Fruit fly (Drosophila melanogaster) whole organism, embryonic: ENCODE results near the gene Arp2.

Experiments used
- CG10147 ChIP-seq: fragments of 200-800 bp; sonication (Bioruptor generic); optimal IDR thresholded peaks from 2 replicates; lab custom pipeline; 2019; ENCODE audit warnings: missing biosample characterization, mild to moderate bottlenecking, missing genetic modification characterization, moderate library complexity
- CG11093 ChIP-seq: fragments of 200-800 bp; sonication (Bioruptor generic); IDR thresholded peaks from 3 replicates; pipeline ENCODE4 v1.3.6; 2022; ENCODE audit warnings: missing biosample characterization, missing genetic modification characterization
- CG11398 ChIP-seq: fragments of 200-800 bp; sonication (Bioruptor generic); optimal IDR thresholded peaks from 2 replicates; lab custom pipeline; 2016; ENCODE audit warnings: missing biosample characterization, missing genetic modification characterization
- CG11696 ChIP-seq: fragments of 200-800 bp; sonication (Bioruptor generic); IDR thresholded peaks from 2 replicates; pipeline ENCODE4 v1.3.6; 2022; ENCODE audit warnings: missing biosample characterization, missing genetic modification characterization
- CG12219 ChIP-seq: fragments of 200-800 bp; sonication (Bioruptor generic); optimal IDR thresholded peaks from 3 replicates; lab custom pipeline; 2018; ENCODE audit warnings: missing biosample characterization, mild to moderate bottlenecking, missing genetic modification characterization
- CG13296 ChIP-seq: fragments of 200-800 bp; sonication (Bioruptor generic); optimal IDR thresholded peaks from 3 replicates; lab custom pipeline; 2018; ENCODE audit warnings: missing biosample characterization, mild to moderate bottlenecking, missing genetic modification characterization
- CG13775 ChIP-seq: fragments of 200-800 bp; sonication (Bioruptor generic); optimal IDR thresholded peaks from 3 replicates; lab custom pipeline; 2017; ENCODE audit warnings: missing biosample characterization, mild to moderate bottlenecking, missing genetic modification characterization
- CG15073 ChIP-seq: fragments of 200-800 bp; sonication (Bioruptor generic); optimal IDR thresholded peaks from 2 replicates; lab custom pipeline; 2016; ENCODE audit warnings: missing biosample characterization, missing genetic modification characterization
- CG17328 ChIP-seq: fragments of 200-800 bp; sonication (Bioruptor generic); IDR thresholded peaks from 2 replicates; pipeline ENCODE4 v1.3.6; 2022; ENCODE audit warnings: missing biosample characterization, missing genetic modification characterization
- CG17829 ChIP-seq: fragments of 200-800 bp; optimal IDR thresholded peaks from 2 replicates; lab custom pipeline; 2019; ENCODE audit warnings: missing biosample characterization, mild to moderate bottlenecking, missing genetic modification characterization, moderate library complexity
- CG18476 ChIP-seq: fragments of 200-800 bp; sonication (Bioruptor generic); optimal IDR thresholded peaks from 2 replicates; lab custom pipeline; 2016; ENCODE audit warnings: missing biosample characterization, mild to moderate bottlenecking, missing genetic modification characterization
- CG2678 ChIP-seq: fragments of 200-800 bp; sonication (Bioruptor generic); optimal IDR thresholded peaks from 3 replicates; lab custom pipeline; 2019; ENCODE audit warnings: missing biosample characterization, mild to moderate bottlenecking, missing genetic modification characterization, moderate library complexity
- CG32532 ChIP-seq: fragments of 200-800 bp; sonication (Bioruptor generic); IDR thresholded peaks from 2 replicates; pipeline ENCODE4 v1.3.6; 2022; ENCODE audit warnings: missing biosample characterization, missing genetic modification characterization
- CG33213 ChIP-seq: fragments of 200-800 bp; sonication (Bioruptor generic); optimal IDR thresholded peaks from 3 replicates; lab custom pipeline; 2016; ENCODE audit warnings: missing biosample characterization, missing genetic modification characterization
- CG33557 ChIP-seq: fragments of 200-800 bp; sonication (Bioruptor generic); optimal IDR thresholded peaks from 2 replicates; lab custom pipeline; 2019; ENCODE audit warnings: missing biosample characterization, mild to moderate bottlenecking, missing genetic modification characterization, moderate library complexity
- CG3726 ChIP-seq: fragments of 200-800 bp; sonication (Bioruptor generic); IDR thresholded peaks from 3 replicates; pipeline ENCODE4, ENCODE4 v1.3.6; 2022; ENCODE audit warnings: missing biosample characterization, missing genetic modification characterization
- CG4282 ChIP-seq: fragments of 200-800 bp; sonication (Bioruptor generic); optimal IDR thresholded peaks from 2 replicates; lab custom pipeline; 2016; ENCODE audit warnings: missing biosample characterization, missing genetic modification characterization
- CG4820 ChIP-seq: fragments of 200-800 bp; sonication (Bioruptor generic); optimal IDR thresholded peaks from 3 replicates; lab custom pipeline; 2016; ENCODE audit warnings: missing biosample characterization, missing genetic modification characterization
- CG6683 ChIP-seq: fragments of 200-800 bp; sonication (Bioruptor generic); optimal IDR thresholded peaks from 2 replicates; lab custom pipeline; 2017; ENCODE audit warnings: missing biosample characterization, mild to moderate bottlenecking, missing genetic modification characterization, missing genetic modification reagents
- CG8290 ChIP-seq, 3 experiments: fragments of 200-800 bp; sonication (Bioruptor generic); optimal IDR thresholded peaks; 2 replicates each; lab custom pipeline; 2016 to 2019; ENCODE audit warnings: missing biosample characterization in 3 of 3, missing genetic modification characterization in 3 of 3, mild to moderate bottlenecking in 2 of 3, moderate library complexity in 1 of 3
- CrebB ChIP-seq: fragments of 200-800 bp; sonication (Bioruptor generic); optimal IDR thresholded peaks from 3 replicates; lab custom pipeline; 2018; ENCODE audit warnings: missing biosample characterization, mild to moderate bottlenecking, missing genetic modification characterization
- D19B ChIP-seq: fragments of 200-800 bp; sonication (Bioruptor generic); optimal IDR thresholded peaks from 2 replicates; lab custom pipeline; 2017; ENCODE audit warnings: missing biosample characterization, mild to moderate bottlenecking, missing genetic modification characterization
- Doc2 ChIP-seq: fragments of 200-800 bp; sonication (Bioruptor generic); IDR thresholded peaks from 2 replicates; pipeline ENCODE4 v1.3.6; 2022; ENCODE audit warnings: missing biosample characterization, missing genetic modification characterization
- Hr78 ChIP-seq, 2 experiments: fragments of 200-800 bp in 1 of 2; fragments of >200 bp in 1 of 2; sonication (Bioruptor generic) in 1 of 2; optimal IDR thresholded peaks; 2 replicates each; lab custom pipeline; 2017 to 2019; ENCODE audit warnings: missing biosample characterization in 2 of 2, missing genetic modification characterization in 2 of 2, mild to moderate bottlenecking in 1 of 2, moderate library complexity in 1 of 2
- Lhr ChIP-seq: fragments of 200-800 bp; sonication (Bioruptor generic); optimal IDR thresholded peaks from 3 replicates; lab custom pipeline; 2017; ENCODE audit warnings: mild to moderate bottlenecking, missing biosample characterization, missing genetic modification reagents, missing genetic modification characterization
- Mad ChIP-seq: fragments of 200-800 bp; sonication (Bioruptor generic); optimal IDR thresholded peaks from 2 replicates; lab custom pipeline; 2016; ENCODE audit warnings: missing biosample characterization, missing genetic modification characterization
- NK7.1 ChIP-seq: fragments of 200-800 bp; sonication (Bioruptor generic); optimal IDR thresholded peaks from 3 replicates; lab custom pipeline; 2016; ENCODE audit warnings: missing biosample characterization, missing genetic modification characterization
- Oli ChIP-seq: fragments of 200-800 bp; sonication (Bioruptor generic); optimal IDR thresholded peaks from 2 replicates; lab custom pipeline; 2018; ENCODE audit warnings: missing biosample characterization, mild to moderate bottlenecking, missing genetic modification characterization, moderate library complexity
- Optix ChIP-seq: fragments of 200-800 bp; sonication (Bioruptor generic); IDR thresholded peaks from 3 replicates; pipeline ENCODE4 v1.3.6; 2022; ENCODE audit warnings: missing biosample characterization, missing genetic modification characterization
- Poxn ChIP-seq: fragments of 200-800 bp; sonication (Bioruptor generic); IDR thresholded peaks from 2 replicates; pipeline ENCODE4 v1.3.6; 2022; ENCODE audit warnings: missing biosample characterization, missing genetic modification characterization
- Stat92E ChIP-seq, 3 experiments: fragments of >200 bp in 2 of 3; fragments of 200-800 bp in 1 of 3; sonication (Bioruptor generic) in 1 of 3; optimal IDR thresholded peaks; 2 replicates each; lab custom pipeline; 2017 to 2019; ENCODE audit warnings: missing biosample characterization in 3 of 3, missing genetic modification characterization in 3 of 3, mild to moderate bottlenecking in 1 of 3, moderate library complexity in 1 of 3
- ash1 ChIP-seq: fragments of 200-800 bp; sonication (Bioruptor generic); optimal IDR thresholded peaks from 2 replicates; lab custom pipeline; 2018; ENCODE audit warnings: missing biosample characterization, mild to moderate bottlenecking, missing genetic modification characterization
- br ChIP-seq: fragments of >200 bp; optimal IDR thresholded peaks from 2 replicates; lab custom pipeline; 2017
- bsh ChIP-seq, 2 experiments: fragments of 200-800 bp; sonication (Bioruptor generic); optimal IDR thresholded peaks; 2 replicates each; lab custom pipeline; 2017 to 2018; ENCODE audit warnings: mild to moderate bottlenecking in 2 of 2, missing biosample characterization in 2 of 2, missing genetic modification characterization in 2 of 2, moderate library complexity in 1 of 2
- caup ChIP-seq: fragments of 200-800 bp; sonication (Bioruptor generic); optimal IDR thresholded peaks from 3 replicates; lab custom pipeline; 2017; ENCODE audit warnings: missing biosample characterization, mild to moderate bottlenecking, missing genetic modification characterization, moderate library complexity; ENCODE audit not compliant: severe bottlenecking
- cg ChIP-seq: fragments of 200-800 bp; sonication (Bioruptor generic); optimal IDR thresholded peaks from 3 replicates; lab custom pipeline; 2019; ENCODE audit warnings: missing biosample characterization, mild to moderate bottlenecking, missing genetic modification characterization, moderate library complexity
- chm ChIP-seq: fragments of 200-800 bp; sonication (Bioruptor generic); IDR thresholded peaks from 2 replicates; pipeline ENCODE4 v1.3.6; 2022; ENCODE audit warnings: missing biosample characterization, missing genetic modification characterization
- cwo ChIP-seq: fragments of 200-800 bp; sonication (Bioruptor generic); optimal IDR thresholded peaks from 3 replicates; lab custom pipeline; 2017; ENCODE audit warnings: missing biosample characterization, missing genetic modification characterization, mild to moderate bottlenecking, moderate library complexity, missing genetic modification reagents
- ems ChIP-seq: fragments of 200-800 bp; sonication (Bioruptor generic); optimal IDR thresholded peaks from 3 replicates; lab custom pipeline; 2016; ENCODE audit warnings: missing biosample characterization, missing genetic modification characterization
- h ChIP-seq: fragments of >200 bp; optimal IDR thresholded peaks from 2 replicates; lab custom pipeline; 2017
- lola ChIP-seq, 3 experiments: fragments of >200 bp in 2 of 3; fragments of 200-800 bp in 1 of 3; sonication (Bioruptor generic) in 1 of 3; optimal IDR thresholded peaks; 2 replicates each; lab custom pipeline; 2017 to 2019; ENCODE audit warnings: missing biosample characterization in 3 of 3, missing genetic modification characterization in 3 of 3, mild to moderate bottlenecking in 1 of 3, moderate library complexity in 1 of 3
- mirr ChIP-seq: fragments of 200-800 bp; sonication (Bioruptor generic); optimal IDR thresholded peaks from 3 replicates; lab custom pipeline; 2018; ENCODE audit warnings: missing biosample characterization, mild to moderate bottlenecking, missing genetic modification characterization
- nerfin-1 ChIP-seq: fragments of 200-800 bp; sonication (Bioruptor generic); optimal IDR thresholded peaks from 3 replicates; lab custom pipeline; 2019; ENCODE audit warnings: missing biosample characterization, mild to moderate bottlenecking, missing genetic modification characterization, moderate library complexity
- p53 ChIP-seq: fragments of 200-800 bp; sonication (Bioruptor generic); optimal IDR thresholded peaks from 2 replicates; lab custom pipeline; 2016; ENCODE audit warnings: missing biosample characterization, missing genetic modification characterization
- psq ChIP-seq: fragments of 200-800 bp; sonication (Bioruptor generic); optimal IDR thresholded peaks from 2 replicates; lab custom pipeline; 2017; ENCODE audit warnings: missing biosample characterization, missing genetic modification characterization
- ranshi ChIP-seq: fragments of 200-800 bp; sonication (Bioruptor generic); IDR thresholded peaks from 2 replicates; pipeline ENCODE4 v1.3.6; 2022; ENCODE audit warnings: missing biosample characterization, missing genetic modification characterization
- slp2 ChIP-seq: fragments of 200-800 bp; sonication (Bioruptor generic); optimal IDR thresholded peaks from 2 replicates; lab custom pipeline; 2016; ENCODE audit warnings: missing biosample characterization, missing genetic modification characterization
- tgo ChIP-seq: fragments of 200-800 bp; sonication (Bioruptor generic); IDR thresholded peaks from 3 replicates; pipeline ENCODE4 v1.3.6; 2022; ENCODE audit warnings: missing biosample characterization, missing genetic modification characterization
- tio ChIP-seq: fragments of 200-800 bp; sonication (Bioruptor generic); optimal IDR thresholded peaks from 2 replicates; lab custom pipeline; 2017; ENCODE audit warnings: missing biosample characterization, missing genetic modification characterization, inconsistent platforms
- trh ChIP-seq: fragments of 200-800 bp; sonication (Bioruptor generic); optimal IDR thresholded peaks from 2 replicates; lab custom pipeline; 2016; ENCODE audit warnings: missing biosample characterization, missing genetic modification characterization
- unc-4 ChIP-seq: fragments of 200-800 bp; sonication (Bioruptor generic); IDR thresholded peaks from 2 replicates; pipeline ENCODE4 v1.3.6; 2022; ENCODE audit warnings: missing biosample characterization, missing genetic modification characterization; ENCODE audit not compliant: partially characterized antibody

Arp2 gene

DNA sequence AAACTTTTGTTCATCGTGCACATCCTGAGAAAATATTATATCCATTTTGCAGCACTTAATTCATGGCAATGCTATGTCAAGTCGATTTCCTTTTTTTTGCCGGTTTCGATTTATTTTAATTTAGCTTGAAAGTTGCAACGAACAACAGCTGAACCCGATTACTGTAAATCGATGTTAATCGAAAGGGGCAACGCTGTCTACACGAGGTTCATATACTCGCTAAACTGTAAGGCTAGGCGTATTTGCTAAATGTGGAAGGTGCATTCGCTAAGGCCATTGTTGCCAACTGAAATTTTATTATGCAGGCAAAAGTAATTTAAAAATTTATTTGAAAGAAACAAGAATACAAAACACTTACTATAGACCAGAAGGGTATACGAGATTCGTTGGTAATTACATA lies 6.4 kb downstream of the Arp2 start, which contains the start of gene CG9902 (continued):
- TF ChIP-seq CG8290 (GFP tag; optimal IDR thresholded peaks at IDR 0.05; lab: Kevin White, UChicago) = peak; percentile 47
- TF ChIP-seq CG8290 (tag; optimal IDR thresholded peaks at IDR 0.05; lab: Kevin White, UChicago) = peak in 1 of 2 experiments; percentile 80
- no peak for TF ChIP-seq CG17328 (GFP tag; lab: Robert Waterston, UW)
- TF ChIP-seq lola (GFP tag; optimal IDR thresholded peaks at IDR 0.05; lab: Kevin White, UChicago) = no peak
- TF ChIP-seq CG2678 (tag; lab: Kevin White, UChicago) = no peak
- TF ChIP-seq CG11398 (GFP tag; lab: Kevin White, UChicago) = no peak
- TF ChIP-seq CG12219 (GFP tag; lab: Kevin White, UChicago) = no peak
- TF ChIP-seq cg = no peak
- no peak for TF ChIP-seq CG11093
- TF ChIP-seq psq = no peak
- no peak for TF ChIP-seq bsh (GFP tag; optimal IDR thresholded peaks at IDR 0.05; lab: Kevin White, UChicago)
- no peak for TF ChIP-seq Doc2
- no peak for TF ChIP-seq CG33557 (GFP tag; lab: Kevin White, UChicago)
- TF ChIP-seq tgo (GFP tag; lab: Robert Waterston, UW) = no peak
- TF ChIP-seq CG15073 (GFP tag; lab: Kevin White, UChicago) = no peak
- no peak for TF ChIP-seq NK7.1 (GFP tag; lab: Kevin White, UChicago)
- no peak for TF ChIP-seq trh
- TF ChIP-seq CG4282 (GFP tag; lab: Kevin White, UChicago) = peak; percentile 3
- TF ChIP-seq Hr78 (GFP tag; optimal IDR thresholded peaks at IDR 0.05; lab: Kevin White, UChicago) = no peak
- no peak for TF ChIP-seq ranshi (GFP tag; lab: Robert Waterston, UW)
- peak; percentile 56 for TF ChIP-seq CG17829
- no peak for TF ChIP-seq h (lab: Kevin White, UChicago)
- TF ChIP-seq br (lab: Kevin White, UChicago) = no peak
- TF ChIP-seq nerfin-1 (tag; lab: Kevin White, UChicago) = no peak
- no peak for TF ChIP-seq ash1 (GFP tag; lab: Kevin White, UChicago)
- TF ChIP-seq D19B (GFP tag; lab: Kevin White, UChicago) = no peak
- TF ChIP-seq cwo (GFP tag; lab: Kevin White, UChicago) = no peak
- peak in 1 of 3 experiments; percentile 31 for TF ChIP-seq Stat92E (GFP tag; optimal IDR thresholded peaks at IDR 0.05; lab: Kevin White, UChicago)
- no peak for TF ChIP-seq slp2
- TF ChIP-seq Mad (GFP tag; lab: Kevin White, UChicago) = peak; percentile 13
- no peak for TF ChIP-seq mirr (GFP tag; lab: Kevin White, UChicago)
- TF ChIP-seq Lhr (GFP tag; lab: Kevin White, UChicago) = peak; percentile 83
- no peak for TF ChIP-seq chm (GFP tag; lab: Robert Waterston, UW)
- TF ChIP-seq CrebB (tag; lab: Kevin White, UChicago) = no peak
- no peak for TF ChIP-seq CG10147 (GFP tag; lab: Kevin White, UChicago)
- no peak for TF ChIP-seq CG18476 (GFP tag; lab: Kevin White, UChicago)
- TF ChIP-seq CG4820 (GFP tag; lab: Kevin White, UChicago) = no peak
- no peak for TF ChIP-seq Oli (tag; lab: Kevin White, UChicago)
- TF ChIP-seq CG33213 (GFP tag; lab: Kevin White, UChicago) = peak; percentile 67
- no peak for TF ChIP-seq Optix (GFP tag; lab: Robert Waterston, UW)
- TF ChIP-seq p53 (GFP tag; lab: Kevin White, UChicago) = peak; percentile 21
- TF ChIP-seq CG3726 (GFP tag; lab: Robert Waterston, UW) = no peak
- peak; percentile 76 for TF ChIP-seq unc-4
- TF ChIP-seq CG11696 (GFP tag; lab: Robert Waterston, UW) = no peak
- TF ChIP-seq ems (GFP tag; lab: Kevin White, UChicago) = no peak
- no peak for TF ChIP-seq CG32532 (GFP tag; lab: Robert Waterston, UW)
- no peak for TF ChIP-seq CG6683 (GFP tag; lab: Kevin White, UChicago)
- no peak for TF ChIP-seq tio (GFP tag; lab: Kevin White, UChicago)
- no peak for TF ChIP-seq caup (GFP tag; lab: Kevin White, UChicago)
- TF ChIP-seq Poxn (GFP tag; lab: Robert Waterston, UW) = no peak
- no peak for TF ChIP-seq CG13775
- TF ChIP-seq CG13296 (GFP tag; lab: Kevin White, UChicago) = no peak
